Worm (Caenorhabditis elegans): ENCODE results near the gene col-161.

- TF ChIP-seq him-1 (tag; optimal IDR thresholded peaks at IDR 0.05) (no peak), dao-5 (tag; optimal IDR thresholded peaks at IDR 0.05) (no peak), W03F9.2 (tag; optimal IDR thresholded peaks at IDR 0.05) (no peak)
Measured at ce11 chrV:13308616-13309015, 9.2 kb downstream of the col-161 start, which contains the start of gene C50B6.1.
